Worm (Caenorhabditis elegans): ENCODE measurements around the gene math-10.

DNA sequence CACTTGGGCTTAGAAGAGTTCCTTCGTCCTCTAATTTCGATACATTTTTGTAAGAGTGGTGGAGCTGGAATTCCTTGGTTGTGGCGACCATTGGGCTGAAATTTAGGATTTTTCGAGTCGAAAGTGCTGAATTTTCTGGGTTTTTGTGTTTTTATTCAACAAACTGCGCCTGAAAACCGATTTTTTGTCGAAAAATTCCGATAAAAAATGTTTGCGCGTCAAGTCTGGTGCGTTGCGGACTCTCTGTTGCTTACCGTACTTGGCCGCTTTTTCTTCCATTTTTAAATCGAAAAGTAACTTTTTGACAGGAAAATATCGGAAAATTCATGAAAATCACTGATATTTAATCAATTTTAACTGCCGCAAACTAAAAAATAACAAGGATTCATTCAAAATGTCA, 46.5 kb downstream of the math-10 start, which contains the start of gene bath-4:
- TF ChIP-seq him-1 (tag; optimal IDR thresholded peaks at IDR 0.05) (no peak), dao-5 (tag; optimal IDR thresholded peaks at IDR 0.05) (no peak)

Data from whole organism, L4/young adult.